Fruit fly (Drosophila melanogaster) whole organism, prepupa: ENCODE measurements around the gene CG9667.
A peak's percentile ranks its signal among the peaks of the same experiment; 100 is the strongest.

ENCODE experiments used
- Blimp-1 ChIP-seq: fragments of 200-800 bp; sonication (Bioruptor generic); optimal IDR thresholded peaks from 3 replicates; lab custom pipeline; 2017; ENCODE audit warnings: missing biosample characterization, missing genetic modification characterization, mild to moderate bottlenecking, moderate library complexity, missing genetic modification reagents
- CG10631 ChIP-seq: fragments of 200-800 bp; sonication (Bioruptor generic); optimal IDR thresholded peaks from 2 replicates; lab custom pipeline; 2016; ENCODE audit warnings: missing biosample characterization, missing genetic modification characterization
- CG10669 ChIP-seq: fragments of 200-800 bp; sonication (Bioruptor generic); optimal IDR thresholded peaks from 3 replicates; lab custom pipeline; 2018; ENCODE audit warnings: missing biosample characterization, mild to moderate bottlenecking, missing genetic modification characterization, moderate library complexity
- CG11762 ChIP-seq: fragments of 200-800 bp; sonication (Bioruptor generic); optimal IDR thresholded peaks from 3 replicates; lab custom pipeline; 2016; ENCODE audit warnings: missing biosample characterization, missing genetic modification characterization; ENCODE audit not compliant: insufficient read depth
- CG11902 ChIP-seq: fragments of 200-800 bp; sonication (Bioruptor generic); optimal IDR thresholded peaks from 3 replicates; lab custom pipeline; 2016; ENCODE audit warnings: missing biosample characterization, missing genetic modification characterization
- CG1621 ChIP-seq: fragments of 200-800 bp; sonication (Bioruptor generic); optimal IDR thresholded peaks from 3 replicates; lab custom pipeline; 2018; ENCODE audit warnings: missing biosample characterization, mild to moderate bottlenecking, missing genetic modification characterization
- CG16779 ChIP-seq: fragments of 200-800 bp; sonication (Bioruptor generic); optimal IDR thresholded peaks from 3 replicates; lab custom pipeline; 2017; ENCODE audit warnings: missing biosample characterization, mild to moderate bottlenecking, missing genetic modification characterization
- CG3032 ChIP-seq: fragments of 200-800 bp; optimal IDR thresholded peaks from 2 replicates; lab custom pipeline; 2019; ENCODE audit warnings: missing biosample characterization, mild to moderate bottlenecking, missing genetic modification characterization, moderate library complexity
- CG31627 ChIP-seq: fragments of 200-800 bp; sonication (Bioruptor generic); optimal IDR thresholded peaks from 3 replicates; lab custom pipeline; 2016; ENCODE audit warnings: missing biosample characterization, missing genetic modification characterization
- CG32006 ChIP-seq: fragments of 200-800 bp; sonication (Bioruptor generic); optimal IDR thresholded peaks from 3 replicates; lab custom pipeline; 2017; ENCODE audit warnings: missing biosample characterization, mild to moderate bottlenecking, missing genetic modification characterization
- CG3919 ChIP-seq: fragments of 200-800 bp; sonication (Bioruptor generic); optimal IDR thresholded peaks from 3 replicates; lab custom pipeline; 2016; ENCODE audit warnings: missing biosample characterization, missing genetic modification characterization
- CG4318 ChIP-seq: fragments of 200-800 bp; sonication (Bioruptor generic); optimal IDR thresholded peaks from 3 replicates; lab custom pipeline; 2017; ENCODE audit warnings: missing biosample characterization, mild to moderate bottlenecking, missing genetic modification characterization
- CG6276 ChIP-seq: fragments of 200-800 bp; sonication (Bioruptor generic); optimal IDR thresholded peaks from 2 replicates; lab custom pipeline; 2017; ENCODE audit warnings: missing biosample characterization, mild to moderate bottlenecking, missing genetic modification characterization
- CG6792 ChIP-seq: fragments of 200-800 bp; sonication (Bioruptor generic); optimal IDR thresholded peaks from 3 replicates; lab custom pipeline; 2016; ENCODE audit warnings: missing biosample characterization, missing genetic modification characterization
- CG8119 ChIP-seq: fragments of 200-800 bp; sonication (Bioruptor generic); IDR thresholded peaks from 3 replicates; pipeline ENCODE4 v1.3.6; 2022; ENCODE audit warnings: missing biosample characterization, missing genetic modification characterization
- CG8319 ChIP-seq: fragments of 200-800 bp; sonication (Bioruptor generic); optimal IDR thresholded peaks from 3 replicates; lab custom pipeline; 2016; ENCODE audit warnings: missing biosample characterization, missing genetic modification characterization
- CG8632 ChIP-seq: fragments of 200-800 bp; sonication (Bioruptor generic); optimal IDR thresholded peaks from 3 replicates; lab custom pipeline; 2016; ENCODE audit warnings: missing biosample characterization, missing genetic modification characterization
- CG9139 ChIP-seq: fragments of 200-800 bp; sonication (Bioruptor generic); optimal IDR thresholded peaks from 3 replicates; lab custom pipeline; 2017; ENCODE audit warnings: missing biosample characterization, mild to moderate bottlenecking, missing genetic modification characterization
- Eip93F ChIP-seq: fragments of 200-800 bp; sonication (Bioruptor generic); optimal IDR thresholded peaks from 2 replicates; lab custom pipeline; 2016; ENCODE audit warnings: missing biosample characterization, mild to moderate bottlenecking, missing genetic modification characterization
- Ets96B ChIP-seq: fragments of 200-800 bp; optimal IDR thresholded peaks from 2 replicates; lab custom pipeline; 2019; ENCODE audit warnings: missing biosample characterization, mild to moderate bottlenecking, missing genetic modification characterization, moderate library complexity
- Gug ChIP-seq: fragments of 200-800 bp; sonication (Bioruptor generic); IDR thresholded peaks from 2 replicates; pipeline ENCODE4 v1.3.6; 2022; ENCODE audit warnings: missing biosample characterization, missing genetic modification characterization
- Hr4 ChIP-seq: fragments of 200-800 bp; sonication (Bioruptor generic); optimal IDR thresholded peaks from 3 replicates; lab custom pipeline; 2016; ENCODE audit warnings: missing biosample characterization, missing genetic modification characterization
- Lpt ChIP-seq: fragments of 200-800 bp; sonication (Bioruptor generic); optimal IDR thresholded peaks from 3 replicates; lab custom pipeline; 2016; ENCODE audit warnings: missing biosample characterization, missing genetic modification characterization
- OdsH ChIP-seq: fragments of 200-800 bp; sonication (Bioruptor generic); optimal IDR thresholded peaks from 3 replicates; lab custom pipeline; 2016; ENCODE audit warnings: missing biosample characterization, missing genetic modification characterization
- Sox15 ChIP-seq: fragments of 200-800 bp; sonication (Bioruptor generic); optimal IDR thresholded peaks from 3 replicates; lab custom pipeline; 2016; ENCODE audit warnings: missing biosample characterization, missing genetic modification characterization
- achi ChIP-seq: fragments of 200-800 bp; sonication (Bioruptor generic); optimal IDR thresholded peaks from 3 replicates; lab custom pipeline; 2016; ENCODE audit warnings: missing biosample characterization, missing genetic modification characterization
- acj6 ChIP-seq: fragments of 200-800 bp; sonication (Bioruptor generic); optimal IDR thresholded peaks from 3 replicates; lab custom pipeline; 2016; ENCODE audit warnings: missing biosample characterization, missing genetic modification characterization
- dac ChIP-seq: fragments of 200-800 bp; sonication (Bioruptor generic); optimal IDR thresholded peaks from 2 replicates; lab custom pipeline; 2017; ENCODE audit warnings: missing biosample characterization, mild to moderate bottlenecking, missing genetic modification characterization
- dsx ChIP-seq: fragments of 200-800 bp; optimal IDR thresholded peaks from 3 replicates; lab custom pipeline; 2019; ENCODE audit warnings: missing biosample characterization, mild to moderate bottlenecking, missing genetic modification characterization, moderate library complexity; ENCODE audit not compliant: poor library complexity, severe bottlenecking
- eg ChIP-seq: fragments of 200-800 bp; sonication (Bioruptor generic); IDR thresholded peaks from 3 replicates; pipeline ENCODE4 v1.3.6; 2022; ENCODE audit warnings: missing biosample characterization, missing genetic modification characterization
- esn ChIP-seq: fragments of 200-800 bp; sonication (Bioruptor generic); optimal IDR thresholded peaks from 2 replicates; lab custom pipeline; 2016; ENCODE audit warnings: missing biosample characterization, mild to moderate bottlenecking, missing genetic modification characterization, moderate library complexity
- fd59A ChIP-seq: fragments of 200-800 bp; sonication (Bioruptor generic); optimal IDR thresholded peaks from 2 replicates; lab custom pipeline; 2017; ENCODE audit warnings: missing biosample characterization, mild to moderate bottlenecking, missing genetic modification characterization, missing genetic modification reagents
- fd85E ChIP-seq: fragments of 200-800 bp; sonication (Bioruptor generic); optimal IDR thresholded peaks from 3 replicates; lab custom pipeline; 2016; ENCODE audit warnings: missing biosample characterization, missing genetic modification characterization
- lz ChIP-seq: fragments of 200-800 bp; sonication (Bioruptor generic); optimal IDR thresholded peaks from 3 replicates; lab custom pipeline; 2016; ENCODE audit warnings: missing biosample characterization, missing genetic modification characterization
- net ChIP-seq: fragments of 200-800 bp; sonication (Bioruptor generic); optimal IDR thresholded peaks from 3 replicates; lab custom pipeline; 2016; ENCODE audit warnings: missing biosample characterization, missing genetic modification characterization
- pdm3 ChIP-seq: fragments of 200-800 bp; sonication (Bioruptor generic); optimal IDR thresholded peaks from 3 replicates; lab custom pipeline; 2016; ENCODE audit warnings: missing biosample characterization, missing genetic modification characterization
- salr ChIP-seq, 2 experiments: fragments of 200-800 bp; sonication (Bioruptor generic); optimal IDR thresholded peaks; 3 replicates each; lab custom pipeline; 2016 to 2018; ENCODE audit warnings: missing biosample characterization in 2 of 2, missing genetic modification characterization in 2 of 2, mild to moderate bottlenecking in 1 of 2
- ss ChIP-seq, 2 experiments: fragments of 200-800 bp; sonication (Bioruptor generic); optimal IDR thresholded peaks; 2 replicates in 1 of 2; 3 replicates in 1 of 2; lab custom pipeline; 2017 to 2018; ENCODE audit warnings: mild to moderate bottlenecking in 2 of 2, missing biosample characterization in 2 of 2, missing genetic modification characterization in 2 of 2, moderate library complexity in 1 of 2
- svp ChIP-seq: fragments of 200-800 bp; sonication (Bioruptor generic); peaks from one replicate; lab custom pipeline; 2016; ENCODE audit warnings: missing biosample characterization, missing genetic modification characterization
- vri ChIP-seq: fragments of 200-800 bp; sonication (Bioruptor generic); optimal IDR thresholded peaks from 3 replicates; lab custom pipeline; 2016; ENCODE audit warnings: missing biosample characterization, mild to moderate bottlenecking, missing genetic modification characterization

CG9667 gene

dm6 chr3R:8108770-8109169 lies 17.4 kb downstream of the CG9667 start (continued):
- TF ChIP-seq CG1621 (tag; lab: Kevin White, UChicago): no peak
- no peak for TF ChIP-seq CG9139 (GFP tag; lab: Kevin White, UChicago)
- TF ChIP-seq ss (GFP tag; optimal IDR thresholded peaks at IDR 0.05; lab: Kevin White, UChicago): peak; percentile 4 to 42
- TF ChIP-seq salr (GFP tag; optimal IDR thresholded peaks at IDR 0.05; lab: Kevin White, UChicago): no peak
- TF ChIP-seq CG3919: no peak
- peak; percentile 35 for TF ChIP-seq vri (GFP tag; lab: Kevin White, UChicago)
- no peak for TF ChIP-seq acj6 (GFP tag; lab: Kevin White, UChicago)
- no peak for TF ChIP-seq CG11902 (GFP tag; lab: Kevin White, UChicago)
- TF ChIP-seq Eip93F: no peak
- TF ChIP-seq, all 60 proteins: peak for 4

dm6 chr3R:8106909-8107841 lies 19.0 kb downstream of the CG9667 start:
- TF ChIP-seq Ets96B (tag; lab: Kevin White, UChicago): peak; percentile 8
- peak; percentile 59 for TF ChIP-seq CG10631 (GFP tag; lab: Kevin White, UChicago)
- TF ChIP-seq CG3032 (tag; lab: Kevin White, UChicago): peak; percentile 47
- TF ChIP-seq CG4318: peak; percentile 82
- TF ChIP-seq ss (GFP tag; optimal IDR thresholded peaks at IDR 0.05; lab: Kevin White, UChicago): peak; percentile 31 to 46
- TF ChIP-seq fd85E (GFP tag; lab: Kevin White, UChicago): no peak
- no peak for TF ChIP-seq dsx (GFP tag; lab: Kevin White, UChicago)
- TF ChIP-seq Blimp-1 (GFP tag; lab: Kevin White, UChicago): no peak
- TF ChIP-seq Gug (GFP tag; lab: Robert Waterston, UW): no peak
- TF ChIP-seq lz (GFP tag; lab: Kevin White, UChicago): no peak
- no peak for TF ChIP-seq CG8632 (GFP tag; lab: Kevin White, UChicago)
- no peak for TF ChIP-seq CG31627 (GFP tag; lab: Kevin White, UChicago)
- peak; percentile 48 for TF ChIP-seq CG6276 (GFP tag; lab: Kevin White, UChicago)
- TF ChIP-seq CG10669 (GFP tag; lab: Kevin White, UChicago): peak; percentile 42
- peak; percentile 40 for TF ChIP-seq CG6792
- TF ChIP-seq esn (GFP tag; lab: Kevin White, UChicago): no peak
- TF ChIP-seq Sox15 (GFP tag; lab: Kevin White, UChicago): peak; percentile 83
- TF ChIP-seq CG3919: peak; percentile 69
- TF ChIP-seq CG11762 (GFP tag; lab: Kevin White, UChicago): peak; percentile 7
- peak; percentile 0 for TF ChIP-seq net (GFP tag; lab: Kevin White, UChicago)
- TF ChIP-seq eg (GFP tag; lab: Robert Waterston, UW): peak; percentile 56; the same call in 1 of the 3 replicates
- peak; percentile 63 for TF ChIP-seq CG11902 (GFP tag; lab: Kevin White, UChicago)
- peak; percentile 67 for TF ChIP-seq fd59A (GFP tag; lab: Kevin White, UChicago)
- TF ChIP-seq acj6 (GFP tag; lab: Kevin White, UChicago): peak; percentile 49
- TF ChIP-seq pdm3 (GFP tag; lab: Kevin White, UChicago): peak; percentile 38
- peak; percentile 89 for TF ChIP-seq CG32006
- peak; percentile 56 for TF ChIP-seq Hr4 (GFP tag; lab: Kevin White, UChicago)
- peak; percentile 70 for TF ChIP-seq dac (GFP tag; lab: Kevin White, UChicago)
- peak; percentile 54 for TF ChIP-seq CG8319 (GFP tag; lab: Kevin White, UChicago)
- peak; percentile 12 for TF ChIP-seq CG16779 (tag; lab: Kevin White, UChicago)
- no peak for TF ChIP-seq Lpt (GFP tag; lab: Kevin White, UChicago)
- no peak for TF ChIP-seq svp (GFP tag; lab: Kevin White, UChicago)
- TF ChIP-seq OdsH (GFP tag; lab: Kevin White, UChicago): peak; percentile 60
- TF ChIP-seq salr (GFP tag; optimal IDR thresholded peaks at IDR 0.05; lab: Kevin White, UChicago): peak in 1 of 2 experiments; percentile 21
- peak; percentile 5; the same call in 1 of the 3 replicates for TF ChIP-seq CG8119 (GFP tag; lab: Robert Waterston, UW)
- peak; percentile 60 for TF ChIP-seq achi (GFP tag; lab: Kevin White, UChicago)
- TF ChIP-seq, all 60 proteins: peak for 26
